Worm (Caenorhabditis elegans) whole organism, L4 larva: ENCODE results near the gene C37C3.12.

Experiments used
- dpl-1 ChIP-seq: fragments of 150-350 bp; optimal IDR thresholded peaks from 2 replicates; lab custom pipeline; 2014; ENCODE audit warnings: missing biosample characterization, missing genetic modification reagents, missing genetic modification characterization
- fkh-10 ChIP-seq: fragments of 150-350 bp; optimal IDR thresholded peaks from 2 replicates; lab custom pipeline; 2014; ENCODE audit warnings: missing biosample characterization, missing genetic modification reagents, missing genetic modification characterization
- fos-1 ChIP-seq: fragments of 150-350 bp; optimal IDR thresholded peaks from 2 replicates; lab custom pipeline; 2014; ENCODE audit warnings: missing biosample characterization, missing genetic modification characterization
- lin-39 ChIP-seq: fragments of 150-350 bp; optimal IDR thresholded peaks from 2 replicates; lab custom pipeline; 2014; ENCODE audit warnings: missing biosample characterization, missing genetic modification reagents, missing genetic modification characterization
- mdl-1 ChIP-seq, 2 experiments: fragments of 150-350 bp in 1 of 2; sonication (generic microtip) in 1 of 2; optimal IDR thresholded peaks; 2 replicates each; lab custom pipeline; 2014 to 2017; ENCODE audit warnings: missing biosample characterization in 2 of 2, missing genetic modification characterization in 2 of 2
- nhr-111 ChIP-seq: fragments of 200-800 bp; sonication (Bioruptor generic); optimal IDR thresholded peaks from 2 replicates; lab custom pipeline; 2018; ENCODE audit warnings: mild to moderate bottlenecking, missing genetic modification characterization, missing compliant biosample characterization
- nhr-237 ChIP-seq: sonication (generic microtip); optimal IDR thresholded peaks from 2 replicates; lab custom pipeline; 2017; ENCODE audit warnings: missing biosample characterization, missing genetic modification characterization
- nhr-77 ChIP-seq: fragments of 150-350 bp; optimal IDR thresholded peaks from 2 replicates; lab custom pipeline; 2014; ENCODE audit warnings: missing biosample characterization, missing genetic modification characterization
- snpc-4 ChIP-seq: fragments of 150-350 bp; optimal IDR thresholded peaks from 2 replicates; lab custom pipeline; 2014; ENCODE audit warnings: missing biosample characterization, missing genetic modification characterization

ce11 chrV:7810591-7810990 is 28.8 kb downstream of the C37C3.12 start:
- TF ChIP-seq mdl-1 (tag; optimal IDR thresholded peaks at IDR 0.05; lab: Kevin White, UChicago), result no peak
- no peak for TF ChIP-seq fkh-10
- no peak for TF ChIP-seq nhr-111 (GFP tag; lab: Kevin White, UChicago)
- no peak for TF ChIP-seq nhr-77
- no peak for TF ChIP-seq lin-39 (tag; lab: Kevin White, UChicago)
- no peak for TF ChIP-seq snpc-4
- TF ChIP-seq dpl-1 (GFP tag; lab: Kevin White, UChicago), result no peak
- no peak for TF ChIP-seq nhr-237
- TF ChIP-seq fos-1 (tag; lab: Kevin White, UChicago), result no peak
